Worm (Caenorhabditis elegans): Measurements from ENCODE around the gene K08D10.13.

- TF ChIP-seq lin-39 (tag; optimal IDR thresholded peaks at IDR 0.05): no peak
- no peak for TF ChIP-seq nhr-237 (tag; optimal IDR thresholded peaks at IDR 0.05)
- no peak for TF ChIP-seq lin-13 (GFP tag; optimal IDR thresholded peaks at IDR 0.05)
These were observed 19.2 kb downstream of the K08D10.13 start, which contains the start of the genes K08D10.10 and R07C12.1 for ce11 chrIV:4152143-4152542.

Measured in whole organism, L4 larva.